Worm (Caenorhabditis elegans) whole organism, L4/young adult: Measurements from ENCODE around the gene fbxc-31.

ENCODE experiments used
- W03F9.2 ChIP-seq: fragments of 150-350 bp; optimal IDR thresholded peaks from 2 replicates; lab custom pipeline; 2014; ENCODE audit warnings: missing biosample characterization, missing genetic modification characterization
- dao-5 ChIP-seq: sonication (generic microtip); optimal IDR thresholded peaks from 2 replicates; lab custom pipeline; 2016; ENCODE audit warnings: missing genotype, missing genetic modification characterization, moderate library complexity, missing compliant biosample characterization
- him-1 ChIP-seq: sonication (generic microtip); optimal IDR thresholded peaks from 2 replicates; lab custom pipeline; 2016; ENCODE audit warnings: missing genotype, missing genetic modification reagents, missing genetic modification characterization, missing compliant biosample characterization

DNA sequence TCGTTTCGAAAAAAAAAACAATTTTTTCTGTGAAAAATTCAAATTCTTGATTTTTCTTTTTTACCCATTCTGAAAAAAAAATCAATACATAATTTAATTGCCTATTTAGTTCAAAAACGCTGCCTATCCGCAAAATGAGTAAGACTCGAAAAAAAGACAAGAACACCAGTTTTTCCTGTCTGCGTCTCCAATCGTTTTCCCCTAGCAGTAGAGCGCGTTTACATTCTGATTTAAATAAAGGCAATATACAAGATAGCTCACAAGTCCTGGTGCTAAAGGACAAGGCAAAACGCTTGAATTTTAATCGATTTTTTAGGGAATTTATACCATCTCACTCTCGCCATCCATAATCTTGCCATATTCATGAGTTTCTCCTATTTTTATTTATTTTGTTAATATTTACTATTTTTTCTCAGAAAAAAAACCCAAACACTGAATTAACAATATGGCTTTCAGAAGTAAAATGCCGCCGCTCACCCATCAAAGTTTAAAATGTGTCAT is 1.5 kb downstream of the fbxc-31 start, which contains the start of gene fbxc-33:
- TF ChIP-seq W03F9.2 (tag; lab: Kevin White, UChicago) (no peak), dao-5 (no peak), him-1 (tag; lab: Kevin White, UChicago) (no peak)
